Fruit fly (Drosophila melanogaster) whole organism, pupa: Measurements from ENCODE around the gene esg.

Experiments
- CG17806 ChIP-seq: fragments of 200-800 bp; sonication (Bioruptor generic); optimal IDR thresholded peaks from 2 replicates; lab custom pipeline; 2018; ENCODE audit warnings: missing biosample characterization, mild to moderate bottlenecking, missing genetic modification characterization, moderate library complexity
- CG8159 ChIP-seq: fragments of 200-800 bp; sonication (Bioruptor generic); optimal IDR thresholded peaks from 3 replicates; lab custom pipeline; 2018; ENCODE audit warnings: missing biosample characterization, mild to moderate bottlenecking, missing genetic modification characterization, moderate library complexity
- fd96Ca ChIP-seq: fragments of 200-800 bp; sonication (Bioruptor generic); IDR thresholded peaks from 3 replicates; pipeline ENCODE4 v1.3.6; 2022; ENCODE audit warnings: missing biosample characterization, missing genetic modification characterization

- TF ChIP-seq CG8159: no peak
- no peak for TF ChIP-seq fd96Ca (GFP tag; lab: Robert Waterston, UW)
- TF ChIP-seq CG17806 (tag; lab: Kevin White, UChicago): no peak
Measured at dm6 chr2L:15319208-15319607, 14.5 kb upstream of the esg start.
